Worm (Caenorhabditis elegans) whole organism, early embryonic: ENCODE results near the gene F44G4.7.

Experiments
- flt-1 ChIP-seq: fragments of 200-800 bp; sonication (Bioruptor generic); IDR thresholded peaks from 2 replicates; pipeline ENCODE4 v1.3.6; 2022; ENCODE audit warnings: missing genetic modification characterization, missing compliant biosample characterization
- tra-4 ChIP-seq: sonication (generic microtip); optimal IDR thresholded peaks from 2 replicates; lab custom pipeline; 2017; ENCODE audit warnings: missing genetic modification characterization, missing compliant biosample characterization

DNA sequence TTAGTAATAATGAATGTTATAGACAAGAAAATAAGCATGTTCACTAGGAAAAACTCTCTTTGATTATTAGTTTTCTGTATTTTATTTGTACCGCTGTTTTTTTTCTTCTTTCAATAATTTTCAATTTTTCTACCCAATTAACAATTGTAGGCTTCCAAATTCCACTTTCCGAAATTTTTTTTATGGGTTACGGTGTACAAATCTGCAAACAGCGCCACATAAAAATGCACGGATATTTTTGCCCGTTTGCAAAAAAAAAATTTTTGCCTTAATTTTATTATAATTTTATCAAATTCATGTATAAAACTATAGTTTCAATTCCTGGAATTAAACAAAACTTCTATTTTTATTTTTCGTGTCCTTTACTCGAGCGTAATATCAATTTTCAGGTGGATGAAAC, 12.2 kb downstream of the F44G4.7 start, which contains the start of gene ooc-5:
- TF ChIP-seq tra-4 (tag; lab: Kevin White, UChicago): no peak
- no peak for TF ChIP-seq flt-1 (GFP tag; lab: Robert Waterston, UW)
